Fruit fly (Drosophila melanogaster) whole organism, embryonic: ENCODE measurements around the gene STUB1.
A peak's percentile ranks its signal among the peaks of the same experiment; 100 is the strongest.

Experiments
- Antp ChIP-seq: fragments of 200-800 bp; sonication (Bioruptor generic); optimal IDR thresholded peaks from 3 replicates; lab custom pipeline; 2016; ENCODE audit warnings: missing biosample characterization, missing genetic modification characterization
- Asciz ChIP-seq: fragments of 200-800 bp; sonication (Bioruptor generic); optimal IDR thresholded peaks from 2 replicates; lab custom pipeline; 2017; ENCODE audit warnings: missing biosample characterization, mild to moderate bottlenecking, missing genetic modification characterization, missing genetic modification reagents
- Atf3 ChIP-seq: fragments of 200-800 bp; sonication (Bioruptor generic); optimal IDR thresholded peaks from 3 replicates; lab custom pipeline; 2016; ENCODE audit warnings: missing biosample characterization, missing genetic modification characterization
- BtbVII ChIP-seq: fragments of 200-800 bp; sonication (Bioruptor generic); optimal IDR thresholded peaks from 3 replicates; lab custom pipeline; 2017; ENCODE audit warnings: missing biosample characterization, mild to moderate bottlenecking, missing genetic modification characterization
- CG10543 ChIP-seq: fragments of 200-800 bp; sonication (Bioruptor generic); optimal IDR thresholded peaks from 3 replicates; lab custom pipeline; 2017; ENCODE audit warnings: missing biosample characterization, mild to moderate bottlenecking, missing genetic modification characterization, moderate library complexity
- CG11093 ChIP-seq: fragments of 200-800 bp; sonication (Bioruptor generic); IDR thresholded peaks from 3 replicates; pipeline ENCODE4 v1.3.6; 2022; ENCODE audit warnings: missing biosample characterization, missing genetic modification characterization
- CG12104 ChIP-seq: fragments of 200-800 bp; sonication (Bioruptor generic); optimal IDR thresholded peaks from 3 replicates; lab custom pipeline; 2016; ENCODE audit warnings: missing biosample characterization, missing genetic modification characterization
- CG13624 ChIP-seq: fragments of 200-800 bp; sonication (Bioruptor generic); optimal IDR thresholded peaks from 2 replicates; lab custom pipeline; 2016; ENCODE audit warnings: missing biosample characterization, missing genetic modification characterization
- CG14710 ChIP-seq: fragments of 200-800 bp; sonication (Bioruptor generic); optimal IDR thresholded peaks from 3 replicates; lab custom pipeline; 2019; ENCODE audit warnings: missing biosample characterization, mild to moderate bottlenecking, missing genetic modification characterization, moderate library complexity
- CG15696 ChIP-seq: fragments of 200-800 bp; sonication (Bioruptor generic); optimal IDR thresholded peaks from 2 replicates; lab custom pipeline; 2019; ENCODE audit warnings: missing biosample characterization, mild to moderate bottlenecking, missing genetic modification characterization, moderate library complexity
- CG16779 ChIP-seq: fragments of 200-800 bp; sonication (Bioruptor generic); IDR thresholded peaks from 2 replicates; pipeline ENCODE4 v1.3.6; 2022; ENCODE audit warnings: missing biosample characterization, missing genetic modification characterization
- CG2712 ChIP-seq: fragments of 200-800 bp; optimal IDR thresholded peaks from 3 replicates; lab custom pipeline; 2019; ENCODE audit warnings: missing biosample characterization, mild to moderate bottlenecking, missing genetic modification characterization, moderate library complexity
- CG3065 ChIP-seq: fragments of 200-800 bp; sonication (Bioruptor generic); optimal IDR thresholded peaks from 2 replicates; lab custom pipeline; 2016; ENCODE audit warnings: missing biosample characterization, missing genetic modification characterization
- CG34376 ChIP-seq: fragments of 200-800 bp; sonication (Bioruptor generic); optimal IDR thresholded peaks from 2 replicates; lab custom pipeline; 2018; ENCODE audit warnings: missing biosample characterization, mild to moderate bottlenecking, missing genetic modification characterization
- CG4617 ChIP-seq: fragments of 200-800 bp; sonication (Bioruptor generic); optimal IDR thresholded peaks from 3 replicates; lab custom pipeline; 2016; ENCODE audit warnings: missing biosample characterization, missing genetic modification characterization, borderline replicate concordance
- CG8924 ChIP-seq: fragments of 200-800 bp; optimal IDR thresholded peaks from 3 replicates; lab custom pipeline; 2019; ENCODE audit warnings: missing biosample characterization, mild to moderate bottlenecking, missing genetic modification characterization, moderate library complexity
- CG9727 ChIP-seq: fragments of 200-800 bp; sonication (Bioruptor generic); optimal IDR thresholded peaks from 3 replicates; lab custom pipeline; 2017; ENCODE audit warnings: missing biosample characterization, mild to moderate bottlenecking, missing genetic modification characterization
- CTCF ChIP-seq: fragments of 200-800 bp; sonication (Bioruptor generic); optimal IDR thresholded peaks from 2 replicates; lab custom pipeline; 2017; ENCODE audit warnings: missing biosample characterization, mild to moderate bottlenecking, missing genetic modification characterization, moderate library complexity
- Dad ChIP-seq: fragments of 200-800 bp; sonication (Bioruptor generic); optimal IDR thresholded peaks from 3 replicates; lab custom pipeline; 2016; ENCODE audit warnings: missing biosample characterization, missing genetic modification characterization
- Dfd ChIP-seq, 2 experiments: fragments of >200 bp; optimal IDR thresholded peaks; 2 replicates each; lab custom pipeline; 2017; ENCODE audit warnings: missing biosample characterization in 2 of 2, missing genetic modification characterization in 2 of 2
- Elba2 ChIP-seq: fragments of 200-800 bp; sonication (Bioruptor generic); optimal IDR thresholded peaks from 3 replicates; lab custom pipeline; 2016; ENCODE audit warnings: missing biosample characterization, missing genetic modification characterization
- Hr78 ChIP-seq, 2 experiments: fragments of 200-800 bp in 1 of 2; fragments of >200 bp in 1 of 2; sonication (Bioruptor generic) in 1 of 2; optimal IDR thresholded peaks; 2 replicates each; lab custom pipeline; 2017 to 2019; ENCODE audit warnings: missing biosample characterization in 2 of 2, missing genetic modification characterization in 2 of 2, mild to moderate bottlenecking in 1 of 2, moderate library complexity in 1 of 2
- Lhr ChIP-seq: fragments of 200-800 bp; sonication (Bioruptor generic); optimal IDR thresholded peaks from 3 replicates; lab custom pipeline; 2017; ENCODE audit warnings: mild to moderate bottlenecking, missing biosample characterization, missing genetic modification reagents, missing genetic modification characterization
- Med ChIP-seq: fragments of 200-800 bp; sonication (Bioruptor generic); peaks from one replicate; lab custom pipeline; 2016; ENCODE audit warnings: missing biosample characterization, missing genetic modification characterization, mild to moderate bottlenecking, inconsistent platforms, moderate library complexity
- Oli ChIP-seq: fragments of 200-800 bp; sonication (Bioruptor generic); optimal IDR thresholded peaks from 2 replicates; lab custom pipeline; 2018; ENCODE audit warnings: missing biosample characterization, mild to moderate bottlenecking, missing genetic modification characterization, moderate library complexity
- Ravus ChIP-seq: fragments of 200-800 bp; sonication (Bioruptor generic); IDR thresholded peaks from 2 replicates; pipeline ENCODE4 v1.3.6; 2022; ENCODE audit warnings: missing biosample characterization, missing genetic modification characterization
- Sry-δ ChIP-seq: fragments of 200-800 bp; sonication (Bioruptor generic); optimal IDR thresholded peaks from 2 replicates; lab custom pipeline; 2016; ENCODE audit warnings: missing biosample characterization, missing genetic modification characterization
- Vsx1 ChIP-seq: fragments of 200-800 bp; sonication (Bioruptor generic); optimal IDR thresholded peaks from 2 replicates; lab custom pipeline; 2017; ENCODE audit warnings: missing biosample characterization, mild to moderate bottlenecking, missing genetic modification characterization, missing genetic modification reagents
- ac ChIP-seq: fragments of 200-800 bp; sonication (Bioruptor generic); optimal IDR thresholded peaks from 3 replicates; lab custom pipeline; 2017; ENCODE audit warnings: missing biosample characterization, mild to moderate bottlenecking, missing genetic modification characterization
- ato ChIP-seq: fragments of 200-800 bp; sonication (Bioruptor generic); IDR thresholded peaks from 2 replicates; pipeline ENCODE4 v1.3.6; 2022; ENCODE audit warnings: missing biosample characterization, missing genetic modification characterization; ENCODE audit not compliant: partially characterized antibody
- btn ChIP-seq: fragments of 200-800 bp; sonication (Bioruptor generic); optimal IDR thresholded peaks from 2 replicates; lab custom pipeline; 2016; ENCODE audit warnings: missing biosample characterization, missing genetic modification characterization
- chinmo ChIP-seq: fragments of 200-800 bp; sonication (Bioruptor generic); IDR thresholded peaks from 4 replicates; pipeline ENCODE4 v1.3.6; 2022; ENCODE audit warnings: missing biosample characterization, missing genetic modification characterization; ENCODE audit not compliant: partially characterized antibody
- disco-r ChIP-seq: fragments of 200-800 bp; sonication (Bioruptor generic); optimal IDR thresholded peaks from 2 replicates; lab custom pipeline; 2016; ENCODE audit warnings: missing biosample characterization, missing genetic modification characterization
- dpn ChIP-seq, 2 experiments: fragments of 200-800 bp; sonication (Bioruptor generic); optimal IDR thresholded peaks; 3 replicates each; lab custom pipeline; 2016; ENCODE audit warnings: missing biosample characterization in 2 of 2, missing genetic modification characterization in 2 of 2
- fd96Cb ChIP-seq: fragments of 200-800 bp; sonication (Bioruptor generic); optimal IDR thresholded peaks from 2 replicates; lab custom pipeline; 2018; ENCODE audit warnings: missing biosample characterization, mild to moderate bottlenecking, missing genetic modification characterization, moderate library complexity
- ham ChIP-seq: fragments of 200-800 bp; sonication (Bioruptor generic); IDR thresholded peaks from 2 replicates; pipeline ENCODE4 v1.3.6; 2022; ENCODE audit warnings: missing biosample characterization, missing genetic modification characterization
- hbn ChIP-seq: fragments of 200-800 bp; sonication (Bioruptor generic); IDR thresholded peaks from 2 replicates; pipeline ENCODE4 v1.3.6; 2022; ENCODE audit warnings: missing biosample characterization, missing genetic modification characterization; ENCODE audit not compliant: partially characterized antibody
- ind ChIP-seq: fragments of 200-800 bp; sonication (Bioruptor generic); optimal IDR thresholded peaks from 3 replicates; lab custom pipeline; 2016; ENCODE audit warnings: missing biosample characterization, missing genetic modification characterization
- inv ChIP-seq: fragments of 200-800 bp; sonication (Bioruptor generic); IDR thresholded peaks from 2 replicates; pipeline ENCODE4 v1.3.6; 2022; ENCODE audit warnings: missing biosample characterization, missing genetic modification characterization; ENCODE audit not compliant: partially characterized antibody
- lab ChIP-seq: fragments of 200-800 bp; sonication (Bioruptor generic); optimal IDR thresholded peaks from 3 replicates; lab custom pipeline; 2017; ENCODE audit warnings: missing biosample characterization, missing genetic modification characterization, mild to moderate bottlenecking, moderate library complexity, missing genetic modification reagents
- lilli ChIP-seq: fragments of 200-800 bp; sonication (Bioruptor generic); optimal IDR thresholded peaks from 3 replicates; lab custom pipeline; 2016; ENCODE audit warnings: missing biosample characterization, missing genetic modification characterization
- mld ChIP-seq: fragments of 200-800 bp; sonication (Bioruptor generic); IDR thresholded peaks from 3 replicates; pipeline ENCODE4 v1.3.6; 2022; ENCODE audit warnings: missing biosample characterization, missing genetic modification characterization; ENCODE audit not compliant: partially characterized antibody
- pzg ChIP-seq: fragments of 200-800 bp; sonication (Bioruptor generic); optimal IDR thresholded peaks from 3 replicates; lab custom pipeline; 2018; ENCODE audit warnings: missing biosample characterization, mild to moderate bottlenecking, missing genetic modification characterization, moderate library complexity
- seq ChIP-seq: fragments of 200-800 bp; sonication (Bioruptor generic); IDR thresholded peaks from 2 replicates; pipeline ENCODE4 v1.3.6; 2022; ENCODE audit warnings: missing biosample characterization, missing genetic modification characterization
- slbo ChIP-seq: fragments of 200-800 bp; sonication (Bioruptor generic); IDR thresholded peaks from 2 replicates; pipeline ENCODE4 v1.3.6; 2022; ENCODE audit warnings: missing biosample characterization, missing genetic modification characterization
- trem ChIP-seq: fragments of 200-800 bp; optimal IDR thresholded peaks from 3 replicates; lab custom pipeline; 2019; ENCODE audit warnings: missing biosample characterization, mild to moderate bottlenecking, missing genetic modification characterization, moderate library complexity
- twi ChIP-seq: fragments of 200-800 bp; optimal IDR thresholded peaks from 2 replicates; lab custom pipeline; 2019; ENCODE audit warnings: missing biosample characterization, mild to moderate bottlenecking, missing genetic modification characterization, moderate library complexity
- unpg ChIP-seq: fragments of 200-800 bp; sonication (Bioruptor generic); optimal IDR thresholded peaks from 3 replicates; lab custom pipeline; 2018; ENCODE audit warnings: missing biosample characterization, mild to moderate bottlenecking, missing genetic modification characterization, moderate library complexity
- zen ChIP-seq: fragments of 200-800 bp; sonication (Bioruptor generic); optimal IDR thresholded peaks from 3 replicates; lab custom pipeline; 2018; ENCODE audit warnings: missing biosample characterization, mild to moderate bottlenecking, missing genetic modification characterization, moderate library complexity
- zen2 ChIP-seq: fragments of 200-800 bp; sonication (Bioruptor generic); IDR thresholded peaks from 3 replicates; pipeline ENCODE4 v1.3.6; 2022; ENCODE audit warnings: missing biosample characterization, missing genetic modification characterization; ENCODE audit not compliant: partially characterized antibody

The STUB1 gene

DNA sequence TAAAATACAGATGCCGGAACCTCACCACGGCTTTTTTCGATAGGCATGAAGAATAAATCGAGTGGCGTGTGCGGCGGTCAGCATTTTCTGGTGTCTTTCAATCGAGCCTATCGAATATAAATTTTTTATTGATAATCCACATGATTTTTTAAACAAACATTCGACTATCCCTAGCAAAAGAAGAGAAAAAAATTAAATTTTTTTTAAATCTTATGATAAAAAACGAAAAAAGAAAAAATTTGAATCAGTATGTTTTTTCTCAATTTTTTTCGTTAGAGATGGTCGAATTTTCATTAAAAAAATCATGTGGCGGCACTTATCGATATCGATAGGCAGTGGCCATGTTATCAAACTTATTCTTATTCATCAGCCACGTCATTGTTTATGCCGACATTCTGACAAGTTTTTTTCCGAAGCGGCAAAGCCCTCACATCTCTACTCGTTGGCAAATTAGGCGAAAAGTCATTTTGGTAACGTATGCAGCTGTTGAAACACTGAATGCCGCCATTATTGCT is 10.8 kb upstream of the STUB1 start, which contains the start of the genes SmB and KdelR (continued):
- TF ChIP-seq Oli (no peak), Dad (GFP tag; lab: Kevin White, UChicago) (peak; percentile 4), pzg (GFP tag; lab: Kevin White, UChicago) (peak; percentile 51), CG13624 (GFP tag; lab: Kevin White, UChicago) (peak; percentile 33), CG12104 (GFP tag; lab: Kevin White, UChicago) (no peak), hbn (GFP tag; lab: Robert Waterston, UW) (peak; percentile 71), ind (GFP tag; lab: Kevin White, UChicago) (no peak), zen2 (GFP tag; lab: Robert Waterston, UW) (peak; percentile 66), Lhr (GFP tag; lab: Kevin White, UChicago) (peak; percentile 56), dpn (GFP tag; optimal IDR thresholded peaks at IDR 0.05; lab: Kevin White, UChicago) (peak in 1 of 2 experiments; percentile 13), ac (GFP tag; lab: Kevin White, UChicago) (no peak), CTCF (GFP tag; lab: Kevin White, UChicago) (no peak), lab (GFP tag; lab: Kevin White, UChicago) (no peak), Asciz (no peak), Atf3 (GFP tag; lab: Kevin White, UChicago) (peak; percentile 31), zen (tag; lab: Kevin White, UChicago) (peak; percentile 11), CG3065 (no peak), CG4617 (peak; percentile 18), inv (GFP tag; lab: Robert Waterston, UW) (peak; percentile 65; the same call in 1 of the 2 replicates), unpg (GFP tag; lab: Kevin White, UChicago) (no peak), Elba2 (peak; percentile 26), chinmo (GFP tag; lab: Robert Waterston, UW) (peak; percentile 61; the same call in 1 of the 4 replicates), Antp (GFP tag; lab: Kevin White, UChicago) (no peak), CG16779 (GFP tag; lab: Robert Waterston, UW) (no peak), CG2712 (tag; lab: Kevin White, UChicago) (peak; percentile 61), BtbVII (GFP tag; lab: Kevin White, UChicago) (peak; percentile 11), Sry-δ (peak; percentile 89), twi (peak; percentile 17), fd96Cb (tag; lab: Kevin White, UChicago) (no peak), CG8924 (tag; lab: Kevin White, UChicago) (peak; percentile 69), trem (tag; lab: Kevin White, UChicago) (peak; percentile 78), Vsx1 (GFP tag; lab: Kevin White, UChicago) (peak; percentile 69), seq (GFP tag; lab: Robert Waterston, UW) (no peak), slbo (GFP tag; lab: Robert Waterston, UW) (peak; percentile 26; the same call in 1 of the 2 replicates), Dfd (GFP tag; optimal IDR thresholded peaks at IDR 0.05; lab: Kevin White, UChicago) (no peak), CG9727 (GFP tag; lab: Kevin White, UChicago) (peak; percentile 42), Med (peak; percentile 83), btn (no peak), CG15696 (tag; lab: Kevin White, UChicago) (no peak), Hr78 (GFP tag; optimal IDR thresholded peaks at IDR 0.05; lab: Kevin White, UChicago) (no peak), CG34376 (GFP tag; lab: Kevin White, UChicago) (no peak), disco-r (GFP tag; lab: Kevin White, UChicago) (no peak), ato (GFP tag; lab: Robert Waterston, UW) (peak; percentile 68), CG14710 (peak; percentile 87), CG10543 (GFP tag; lab: Kevin White, UChicago) (no peak), CG11093 (GFP tag; lab: Robert Waterston, UW) (no peak), lilli (peak; percentile 61), Ravus (GFP tag; lab: Robert Waterston, UW) (no peak), ham (GFP tag; lab: Robert Waterston, UW) (no peak), mld (GFP tag; lab: Robert Waterston, UW) (peak; percentile 76; the same call in 2 of the 3 replicates)
